Worm (Caenorhabditis elegans) whole organism, late embryonic: Measurements from ENCODE around the gene R11F4.1.

Experiments used
- ahr-1 ChIP-seq: sonication (generic microtip); optimal IDR thresholded peaks from 2 replicates; lab custom pipeline; 2016; ENCODE audit warnings: missing genetic modification characterization, missing compliant biosample characterization
- ama-1 ChIP-seq: fragments of 150-350 bp; optimal IDR thresholded peaks from 2 replicates; lab custom pipeline; 2014
- ceh-22 ChIP-seq: sonication (generic microtip); optimal IDR thresholded peaks from 2 replicates; lab custom pipeline; 2017; ENCODE audit warnings: missing biosample characterization, missing genetic modification characterization
- ceh-48 ChIP-seq: sonication (generic microtip); optimal IDR thresholded peaks from 2 replicates; lab custom pipeline; 2016; ENCODE audit warnings: missing genetic modification characterization, inconsistent platforms, missing compliant biosample characterization
- sdc-2 ChIP-seq: sonication (generic microtip); optimal IDR thresholded peaks from 2 replicates; lab custom pipeline; 2016; ENCODE audit warnings: missing genotype, missing genetic modification characterization, missing compliant biosample characterization
- tbx-2 ChIP-seq: sonication (generic microtip); optimal IDR thresholded peaks from 2 replicates; lab custom pipeline; 2016; ENCODE audit warnings: missing genetic modification characterization, missing compliant biosample characterization
- zip-5 ChIP-seq: sonication (generic microtip); optimal IDR thresholded peaks from 2 replicates; lab custom pipeline; 2016; ENCODE audit warnings: missing genetic modification characterization, missing compliant biosample characterization

DNA sequence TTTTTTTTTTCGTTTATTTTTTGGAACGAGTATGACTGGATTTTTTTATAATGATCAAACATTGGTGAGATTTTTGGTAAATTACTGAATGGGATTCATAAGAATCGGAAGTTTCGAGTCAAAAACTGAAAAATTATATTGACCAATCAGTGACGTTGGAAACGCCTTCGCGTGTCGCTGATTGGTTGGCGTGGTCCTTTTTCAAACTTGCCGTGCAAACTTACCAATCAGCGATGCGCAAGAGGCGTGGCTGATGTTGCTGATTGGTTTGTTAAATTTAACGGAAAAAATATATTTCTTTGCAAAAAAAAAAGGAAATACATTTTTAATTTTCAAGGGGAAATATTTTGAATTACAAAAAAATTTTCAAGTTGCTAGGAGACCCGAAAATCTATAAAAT lies 17.0 kb upstream of the R11F4.1 start:
- TF ChIP-seq ceh-48 (tag; lab: Kevin White, UChicago) (no peak), tbx-2 (tag; lab: Kevin White, UChicago) (no peak), sdc-2 (tag; lab: Kevin White, UChicago) (no peak), ama-1 (no peak), ceh-22 (tag; lab: Kevin White, UChicago) (no peak), ahr-1 (tag; lab: Kevin White, UChicago) (no peak), zip-5 (tag; lab: Kevin White, UChicago) (no peak)
